Fruit fly (Drosophila melanogaster) whole organism, prepupa: ENCODE results near the gene CG34149.

Source experiments
- CG10631 ChIP-seq: fragments of 200-800 bp; sonication (Bioruptor generic); optimal IDR thresholded peaks from 2 replicates; lab custom pipeline; 2016; ENCODE audit warnings: missing biosample characterization, missing genetic modification characterization
- CG11762 ChIP-seq: fragments of 200-800 bp; sonication (Bioruptor generic); optimal IDR thresholded peaks from 3 replicates; lab custom pipeline; 2016; ENCODE audit warnings: missing biosample characterization, missing genetic modification characterization; ENCODE audit not compliant: insufficient read depth
- CG11902 ChIP-seq: fragments of 200-800 bp; sonication (Bioruptor generic); optimal IDR thresholded peaks from 3 replicates; lab custom pipeline; 2016; ENCODE audit warnings: missing biosample characterization, missing genetic modification characterization
- CG15336 ChIP-seq: fragments of 200-800 bp; sonication (Bioruptor generic); IDR thresholded peaks from 2 replicates; pipeline ENCODE4 v1.3.6; 2022; ENCODE audit warnings: missing biosample characterization, missing genetic modification characterization
- CG1621 ChIP-seq: fragments of 200-800 bp; sonication (Bioruptor generic); optimal IDR thresholded peaks from 3 replicates; lab custom pipeline; 2018; ENCODE audit warnings: missing biosample characterization, mild to moderate bottlenecking, missing genetic modification characterization
- CG16779 ChIP-seq: fragments of 200-800 bp; sonication (Bioruptor generic); optimal IDR thresholded peaks from 3 replicates; lab custom pipeline; 2017; ENCODE audit warnings: missing biosample characterization, mild to moderate bottlenecking, missing genetic modification characterization
- CG3032 ChIP-seq: fragments of 200-800 bp; optimal IDR thresholded peaks from 2 replicates; lab custom pipeline; 2019; ENCODE audit warnings: missing biosample characterization, mild to moderate bottlenecking, missing genetic modification characterization, moderate library complexity
- CG32006 ChIP-seq: fragments of 200-800 bp; sonication (Bioruptor generic); optimal IDR thresholded peaks from 3 replicates; lab custom pipeline; 2017; ENCODE audit warnings: missing biosample characterization, mild to moderate bottlenecking, missing genetic modification characterization
- CG6163 ChIP-seq: fragments of 200-800 bp; sonication (Bioruptor generic); IDR thresholded peaks from 3 replicates; pipeline ENCODE4 v1.3.6; 2022; ENCODE audit warnings: missing biosample characterization, missing genetic modification characterization
- CG6276 ChIP-seq: fragments of 200-800 bp; sonication (Bioruptor generic); optimal IDR thresholded peaks from 2 replicates; lab custom pipeline; 2017; ENCODE audit warnings: missing biosample characterization, mild to moderate bottlenecking, missing genetic modification characterization
- CG6792 ChIP-seq: fragments of 200-800 bp; sonication (Bioruptor generic); optimal IDR thresholded peaks from 3 replicates; lab custom pipeline; 2016; ENCODE audit warnings: missing biosample characterization, missing genetic modification characterization
- CG6808 ChIP-seq: fragments of 200-800 bp; sonication (Bioruptor generic); optimal IDR thresholded peaks from 3 replicates; lab custom pipeline; 2017; ENCODE audit warnings: missing biosample characterization, missing genetic modification characterization, mild to moderate bottlenecking, moderate library complexity, missing genetic modification reagents
- CG8319 ChIP-seq: fragments of 200-800 bp; sonication (Bioruptor generic); optimal IDR thresholded peaks from 3 replicates; lab custom pipeline; 2016; ENCODE audit warnings: missing biosample characterization, missing genetic modification characterization
- CG8632 ChIP-seq: fragments of 200-800 bp; sonication (Bioruptor generic); optimal IDR thresholded peaks from 3 replicates; lab custom pipeline; 2016; ENCODE audit warnings: missing biosample characterization, missing genetic modification characterization
- CG9139 ChIP-seq: fragments of 200-800 bp; sonication (Bioruptor generic); optimal IDR thresholded peaks from 3 replicates; lab custom pipeline; 2017; ENCODE audit warnings: missing biosample characterization, mild to moderate bottlenecking, missing genetic modification characterization
- Eip75B ChIP-seq: fragments of 200-800 bp; sonication (Bioruptor generic); optimal IDR thresholded peaks from 3 replicates; lab custom pipeline; 2016; ENCODE audit warnings: missing biosample characterization, missing genetic modification characterization
- Eip78C ChIP-seq: fragments of 200-800 bp; sonication (Bioruptor generic); peaks from one replicate; lab custom pipeline; 2016; ENCODE audit warnings: missing biosample characterization, missing genetic modification characterization
- Eip93F ChIP-seq: fragments of 200-800 bp; sonication (Bioruptor generic); optimal IDR thresholded peaks from 2 replicates; lab custom pipeline; 2016; ENCODE audit warnings: missing biosample characterization, mild to moderate bottlenecking, missing genetic modification characterization
- Ets21C ChIP-seq: fragments of 200-800 bp; sonication (Bioruptor generic); optimal IDR thresholded peaks from 3 replicates; lab custom pipeline; 2016; ENCODE audit warnings: missing biosample characterization, missing genetic modification characterization
- Ets96B ChIP-seq: fragments of 200-800 bp; optimal IDR thresholded peaks from 2 replicates; lab custom pipeline; 2019; ENCODE audit warnings: missing biosample characterization, mild to moderate bottlenecking, missing genetic modification characterization, moderate library complexity
- Gug ChIP-seq: fragments of 200-800 bp; sonication (Bioruptor generic); IDR thresholded peaks from 2 replicates; pipeline ENCODE4 v1.3.6; 2022; ENCODE audit warnings: missing biosample characterization, missing genetic modification characterization
- Hr38 ChIP-seq: sonication (Bioruptor generic); optimal IDR thresholded peaks from 2 replicates; lab custom pipeline; 2016; ENCODE audit warnings: missing biosample characterization, missing genetic modification characterization
- Hr4 ChIP-seq: fragments of 200-800 bp; sonication (Bioruptor generic); optimal IDR thresholded peaks from 3 replicates; lab custom pipeline; 2016; ENCODE audit warnings: missing biosample characterization, missing genetic modification characterization
- Lpt ChIP-seq: fragments of 200-800 bp; sonication (Bioruptor generic); optimal IDR thresholded peaks from 3 replicates; lab custom pipeline; 2016; ENCODE audit warnings: missing biosample characterization, missing genetic modification characterization
- Sox102F ChIP-seq: fragments of 200-800 bp; sonication (Bioruptor generic); optimal IDR thresholded peaks from 2 replicates; lab custom pipeline; 2016; ENCODE audit warnings: missing biosample characterization, mild to moderate bottlenecking, missing genetic modification characterization
- achi ChIP-seq: fragments of 200-800 bp; sonication (Bioruptor generic); optimal IDR thresholded peaks from 3 replicates; lab custom pipeline; 2016; ENCODE audit warnings: missing biosample characterization, missing genetic modification characterization
- acj6 ChIP-seq: fragments of 200-800 bp; sonication (Bioruptor generic); optimal IDR thresholded peaks from 3 replicates; lab custom pipeline; 2016; ENCODE audit warnings: missing biosample characterization, missing genetic modification characterization
- dac ChIP-seq: fragments of 200-800 bp; sonication (Bioruptor generic); optimal IDR thresholded peaks from 2 replicates; lab custom pipeline; 2017; ENCODE audit warnings: missing biosample characterization, mild to moderate bottlenecking, missing genetic modification characterization
- dsx ChIP-seq: fragments of 200-800 bp; optimal IDR thresholded peaks from 3 replicates; lab custom pipeline; 2019; ENCODE audit warnings: missing biosample characterization, mild to moderate bottlenecking, missing genetic modification characterization, moderate library complexity; ENCODE audit not compliant: poor library complexity, severe bottlenecking
- eg ChIP-seq: fragments of 200-800 bp; sonication (Bioruptor generic); IDR thresholded peaks from 3 replicates; pipeline ENCODE4 v1.3.6; 2022; ENCODE audit warnings: missing biosample characterization, missing genetic modification characterization
- fd59A ChIP-seq: fragments of 200-800 bp; sonication (Bioruptor generic); optimal IDR thresholded peaks from 2 replicates; lab custom pipeline; 2017; ENCODE audit warnings: missing biosample characterization, mild to moderate bottlenecking, missing genetic modification characterization, missing genetic modification reagents
- fd85E ChIP-seq: fragments of 200-800 bp; sonication (Bioruptor generic); optimal IDR thresholded peaks from 3 replicates; lab custom pipeline; 2016; ENCODE audit warnings: missing biosample characterization, missing genetic modification characterization
- fkh ChIP-seq: fragments of 200-800 bp; sonication (Bioruptor generic); optimal IDR thresholded peaks from 3 replicates; lab custom pipeline; 2017; ENCODE audit warnings: missing biosample characterization, mild to moderate bottlenecking, missing genetic modification characterization, moderate library complexity
- lz ChIP-seq: fragments of 200-800 bp; sonication (Bioruptor generic); optimal IDR thresholded peaks from 3 replicates; lab custom pipeline; 2016; ENCODE audit warnings: missing biosample characterization, missing genetic modification characterization
- net ChIP-seq: fragments of 200-800 bp; sonication (Bioruptor generic); optimal IDR thresholded peaks from 3 replicates; lab custom pipeline; 2016; ENCODE audit warnings: missing biosample characterization, missing genetic modification characterization
- pdm3 ChIP-seq: fragments of 200-800 bp; sonication (Bioruptor generic); optimal IDR thresholded peaks from 3 replicates; lab custom pipeline; 2016; ENCODE audit warnings: missing biosample characterization, missing genetic modification characterization
- salr ChIP-seq, 2 experiments: fragments of 200-800 bp; sonication (Bioruptor generic); optimal IDR thresholded peaks; 3 replicates each; lab custom pipeline; 2016 to 2018; ENCODE audit warnings: missing biosample characterization in 2 of 2, missing genetic modification characterization in 2 of 2, mild to moderate bottlenecking in 1 of 2
- spab ChIP-seq: fragments of 200-800 bp; sonication (Bioruptor generic); optimal IDR thresholded peaks from 2 replicates; lab custom pipeline; 2017; ENCODE audit warnings: missing biosample characterization, mild to moderate bottlenecking, missing genetic modification characterization, missing genetic modification reagents
- ss ChIP-seq, 2 experiments: fragments of 200-800 bp; sonication (Bioruptor generic); optimal IDR thresholded peaks; 2 replicates in 1 of 2; 3 replicates in 1 of 2; lab custom pipeline; 2017 to 2018; ENCODE audit warnings: mild to moderate bottlenecking in 2 of 2, missing biosample characterization in 2 of 2, missing genetic modification characterization in 2 of 2, moderate library complexity in 1 of 2
- svp ChIP-seq: fragments of 200-800 bp; sonication (Bioruptor generic); peaks from one replicate; lab custom pipeline; 2016; ENCODE audit warnings: missing biosample characterization, missing genetic modification characterization
- topi ChIP-seq: fragments of 200-800 bp; sonication (Bioruptor generic); optimal IDR thresholded peaks from 3 replicates; lab custom pipeline; 2016; ENCODE audit warnings: missing biosample characterization, missing genetic modification characterization
- vri ChIP-seq: fragments of 200-800 bp; sonication (Bioruptor generic); optimal IDR thresholded peaks from 3 replicates; lab custom pipeline; 2016; ENCODE audit warnings: missing biosample characterization, mild to moderate bottlenecking, missing genetic modification characterization

CG34149 gene

DNA sequence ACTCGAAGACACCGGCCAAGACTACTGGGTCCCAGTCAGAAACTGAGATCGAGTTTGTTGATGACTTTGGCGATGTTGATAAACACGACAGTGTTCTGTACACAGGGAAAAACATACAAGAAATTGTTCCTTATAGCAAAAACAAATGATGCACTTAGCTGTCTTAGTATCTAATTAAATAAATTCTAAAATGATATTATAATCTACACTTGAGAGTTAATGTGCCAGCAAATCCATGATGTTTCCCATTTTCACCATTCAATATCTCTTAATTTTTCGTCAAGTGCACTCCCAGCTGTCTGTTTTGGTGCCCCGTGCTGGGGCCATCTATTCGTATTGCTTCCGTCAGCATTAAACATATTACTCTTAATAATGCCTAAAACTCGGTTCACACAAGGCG, 20.3 kb downstream of the CG34149 start (continued):
- TF ChIP-seq fd59A (no peak), CG6792 (no peak), CG11762 (GFP tag; lab: Kevin White, UChicago) (peak; percentile 7), Eip78C (GFP tag; lab: Kevin White, UChicago) (no peak), acj6 (GFP tag; lab: Kevin White, UChicago) (peak; percentile 48), CG1621 (no peak), Hr38 (GFP tag; lab: Kevin White, UChicago) (no peak), CG8632 (GFP tag; lab: Kevin White, UChicago) (no peak), salr (GFP tag; optimal IDR thresholded peaks at IDR 0.05; lab: Kevin White, UChicago) (peak in 1 of 2 experiments; percentile 35), net (GFP tag; lab: Kevin White, UChicago) (no peak), eg (GFP tag; lab: Robert Waterston, UW) (peak; percentile 72), Gug (peak; percentile 62; the same call in 1 of the 2 replicates), achi (peak; percentile 44), CG32006 (peak; percentile 76), CG15336 (peak; percentile 76), CG16779 (tag; lab: Kevin White, UChicago) (no peak), Lpt (GFP tag; lab: Kevin White, UChicago) (peak; percentile 42), fkh (GFP tag; lab: Kevin White, UChicago) (no peak), spab (GFP tag; lab: Kevin White, UChicago) (no peak), lz (GFP tag; lab: Kevin White, UChicago) (no peak), CG3032 (tag; lab: Kevin White, UChicago) (peak; percentile 50), svp (GFP tag; lab: Kevin White, UChicago) (no peak)

DNA sequence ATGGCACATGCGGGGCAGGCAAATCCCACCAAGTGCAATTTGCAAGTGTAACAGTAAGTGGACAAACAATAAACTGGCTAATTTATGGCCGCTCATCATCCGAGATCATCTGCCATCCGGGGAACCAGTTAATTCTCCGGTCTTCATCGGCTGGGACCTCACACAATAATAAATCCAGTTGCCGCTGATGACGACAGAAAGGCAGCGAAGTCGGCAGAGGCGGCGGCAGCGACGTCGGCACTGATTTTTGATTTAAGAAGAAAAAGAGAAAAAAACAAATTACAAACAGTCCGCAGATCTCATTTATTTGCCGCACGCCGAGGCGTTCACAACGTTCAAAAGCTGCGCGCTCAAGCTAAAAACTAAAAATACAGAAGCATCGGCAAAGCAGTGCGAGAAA, 22.4 kb downstream of the CG34149 start, which contains the start of gene CG13856:
CG13856 (plus strand) TSS at position 301 of the 400 bp plus-strand sequence.
- no peak for TF ChIP-seq Sox102F (GFP tag; lab: Kevin White, UChicago)
- TF ChIP-seq CG3032 (tag; lab: Kevin White, UChicago): no peak
- TF ChIP-seq Eip93F: no peak
- no peak for TF ChIP-seq fd85E (GFP tag; lab: Kevin White, UChicago)
- no peak for TF ChIP-seq CG6276 (GFP tag; lab: Kevin White, UChicago)
- no peak for TF ChIP-seq Ets96B (tag; lab: Kevin White, UChicago)
- TF ChIP-seq achi: no peak
- TF ChIP-seq dac (GFP tag; lab: Kevin White, UChicago): no peak

DNA sequence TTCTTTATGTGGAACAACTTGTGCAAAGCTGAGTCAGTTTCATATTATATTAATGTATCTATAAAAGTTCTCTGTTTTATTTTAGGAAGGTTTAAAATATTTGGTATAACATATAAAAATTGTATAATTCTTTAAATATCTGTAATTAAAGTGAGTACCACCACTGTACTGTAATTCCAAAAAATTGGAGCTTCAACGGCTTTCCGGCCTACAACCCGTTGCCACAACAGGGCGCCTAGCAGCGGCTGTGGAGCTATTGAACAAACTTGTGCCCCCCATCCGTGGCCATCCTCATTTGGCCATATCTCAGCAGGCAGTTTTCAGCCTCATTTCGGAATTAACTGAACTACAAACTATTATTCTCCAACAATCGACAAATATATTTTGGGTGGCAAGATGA, 25.7 kb downstream of the CG34149 start, which contains the start of gene CG13855:
CG13855 (plus strand) TSS at position 301 of the 400 bp plus-strand sequence.
- TF ChIP-seq CG16779 (tag; lab: Kevin White, UChicago): no peak
- no peak for TF ChIP-seq CG9139 (GFP tag; lab: Kevin White, UChicago)
- TF ChIP-seq CG11762 (GFP tag; lab: Kevin White, UChicago): no peak
- no peak for TF ChIP-seq CG10631 (GFP tag; lab: Kevin White, UChicago)
- no peak for TF ChIP-seq CG8319 (GFP tag; lab: Kevin White, UChicago)
- TF ChIP-seq achi: no peak
- no peak for TF ChIP-seq eg (GFP tag; lab: Robert Waterston, UW)
- TF ChIP-seq CG1621: no peak
- no peak for TF ChIP-seq fd59A
- no peak for TF ChIP-seq Eip75B (GFP tag; lab: Kevin White, UChicago)
- no peak for TF ChIP-seq CG11902 (GFP tag; lab: Kevin White, UChicago)
- TF ChIP-seq Ets21C (GFP tag; lab: Kevin White, UChicago): no peak
- no peak for TF ChIP-seq Hr38 (GFP tag; lab: Kevin White, UChicago)

DNA sequence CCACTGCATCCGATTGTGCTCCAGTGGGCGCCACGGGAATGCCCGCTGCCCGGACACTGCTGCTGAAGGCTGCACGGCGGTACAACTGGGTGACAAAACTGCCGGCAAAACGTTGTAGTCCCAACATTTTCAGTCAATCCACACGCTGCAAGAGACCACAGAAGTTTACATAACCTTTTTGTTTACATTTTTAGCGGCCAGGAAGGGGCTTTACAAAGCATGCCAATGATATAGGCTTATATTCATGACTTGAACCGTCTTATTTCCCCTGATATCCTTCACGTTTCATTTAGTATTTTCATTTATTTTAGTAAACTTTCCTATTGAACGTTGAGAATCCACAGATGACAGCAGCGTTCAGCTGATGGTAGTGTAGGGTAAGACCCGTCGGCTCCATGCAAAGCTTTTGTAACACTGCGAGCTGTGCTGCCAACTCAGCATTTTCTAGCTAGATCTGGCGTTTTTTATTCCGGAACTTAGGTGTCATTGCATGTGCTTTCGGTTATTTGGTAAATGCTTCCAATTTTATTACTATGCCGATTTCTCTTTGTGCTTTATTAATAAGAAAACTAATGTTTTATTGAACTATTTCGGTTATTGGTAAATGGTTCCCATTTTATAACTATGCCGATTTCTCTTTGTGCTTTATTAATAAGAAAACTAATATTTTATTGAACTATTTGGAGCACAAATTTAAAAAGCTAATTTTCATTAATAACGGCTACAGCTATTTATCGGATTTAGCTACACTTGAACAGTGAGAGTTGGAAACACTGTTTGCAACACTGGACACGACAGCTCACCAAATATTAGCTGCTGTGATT, 30.8 kb downstream of the CG34149 start, which contains the start of the genes CG13850 and lqfR:
CG13850 (minus strand) TSS at position 379 of the 824 bp plus-strand sequence.
lqfR (plus strand) TSS at position 765 of the 824 bp plus-strand sequence.
- TF ChIP-seq Eip93F (no peak), CG11762 (GFP tag; lab: Kevin White, UChicago) (peak; percentile 62), spab (GFP tag; lab: Kevin White, UChicago) (no peak), CG1621 (no peak), Hr38 (GFP tag; lab: Kevin White, UChicago) (no peak), dsx (GFP tag; lab: Kevin White, UChicago) (no peak), Gug (0 out of 2 replicates have a peak, but pooled peaks have one; percentile 31), CG16779 (tag; lab: Kevin White, UChicago) (no peak), CG6808 (GFP tag; lab: Kevin White, UChicago) (no peak), salr (GFP tag; optimal IDR thresholded peaks at IDR 0.05; lab: Kevin White, UChicago) (no peak), vri (peak; percentile 43), topi (GFP tag; lab: Kevin White, UChicago) (peak; percentile 80), CG6163 (GFP tag; lab: Robert Waterston, UW) (peak; percentile 61; the same call in 1 of the 3 replicates), Hr4 (no peak), CG15336 (no peak), eg (GFP tag; lab: Robert Waterston, UW) (peak; percentile 47; the same call in 2 of the 3 replicates), fkh (GFP tag; lab: Kevin White, UChicago) (peak; percentile 64), pdm3 (GFP tag; lab: Kevin White, UChicago) (peak; percentile 84), ss (GFP tag; optimal IDR thresholded peaks at IDR 0.05; lab: Kevin White, UChicago) (no peak)
